Fruit fly (Drosophila melanogaster): ENCODE results near the gene GatA.

Gene GatA

DNA sequence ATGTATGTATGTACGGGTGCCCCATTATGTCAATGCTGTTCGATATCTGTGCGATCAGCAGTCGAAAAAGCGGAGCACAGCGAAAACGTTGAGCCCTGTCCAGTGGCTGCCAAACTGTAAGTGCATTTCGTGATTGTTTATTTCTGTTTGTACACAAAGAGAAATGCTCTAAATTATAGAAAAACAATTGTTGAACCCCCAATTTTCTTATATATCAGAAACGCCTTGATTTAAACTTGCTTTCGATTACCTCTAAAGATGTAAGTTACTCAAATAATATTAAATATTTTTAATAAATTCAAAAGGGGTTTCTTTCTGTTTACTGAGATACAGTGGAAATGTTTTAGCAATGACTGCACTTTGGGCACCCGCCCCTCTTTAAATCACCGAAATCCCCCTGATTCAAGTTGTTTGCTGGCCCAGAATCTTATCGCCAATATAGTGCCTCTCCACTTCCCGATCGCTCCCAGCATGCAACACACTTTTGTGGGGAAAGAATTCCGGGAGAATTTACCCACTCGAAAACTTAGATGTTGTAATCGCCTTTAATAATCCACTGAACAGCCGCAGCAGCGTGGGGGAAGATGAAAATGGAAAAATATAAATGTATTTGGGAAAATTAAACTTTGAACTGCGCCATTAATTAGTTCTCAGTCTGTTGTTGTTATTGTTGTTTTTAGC lies 13.8 kb downstream of the GatA start (continued):
- TF ChIP-seq CG14667 (GFP tag; IDR thresholded peaks at IDR 0.05) = 0 out of 2 replicates have a peak, but pooled peaks have one; percentile 20
- peak; percentile 26 for TF ChIP-seq Asciz (GFP tag; optimal IDR thresholded peaks at IDR 0.05)
- TF ChIP-seq Ssrp (tag; optimal IDR thresholded peaks at IDR 0.05) = peak; percentile 68
- TF ChIP-seq CG10654 (GFP tag; optimal IDR thresholded peaks at IDR 0.05) = no peak
- TF ChIP-seq sob (GFP tag; IDR thresholded peaks at IDR 0.05) = peak; percentile 21; the same call in 1 of the 2 replicates
- no peak for TF ChIP-seq pzg (GFP tag; optimal IDR thresholded peaks at IDR 0.05)
- TF ChIP-seq CG11247 (GFP tag; IDR thresholded peaks at IDR 0.05) = no peak
- TF ChIP-seq amos (GFP tag; IDR thresholded peaks at IDR 0.05; ENCODE audit: partially characterized antibody) = no peak
- TF ChIP-seq B-H2 (GFP tag; optimal IDR thresholded peaks at IDR 0.05) = no peak
- TF ChIP-seq Hr3 (GFP tag; optimal IDR thresholded peaks at IDR 0.05) = peak; percentile 39
- peak; percentile 49 for TF ChIP-seq CG14710 (tag; optimal IDR thresholded peaks at IDR 0.05)
- TF ChIP-seq CG32767 (GFP tag; IDR thresholded peaks at IDR 0.05) = peak; percentile 48; the same call in 1 of the 2 replicates
- peak; percentile 48; the same call in 1 of the 3 replicates for TF ChIP-seq croc (GFP tag; conservative IDR thresholded peaks at IDR 0.05)
- TF ChIP-seq CG15601 (tag; optimal IDR thresholded peaks at IDR 0.05) = peak; percentile 65
- no peak for TF ChIP-seq BtbVII (GFP tag; optimal IDR thresholded peaks at IDR 0.05)
- TF ChIP-seq CG8388 (GFP tag; optimal IDR thresholded peaks at IDR 0.05) = peak; percentile 64
- TF ChIP-seq Sry-β (GFP tag; optimal IDR thresholded peaks at IDR 0.05) = no peak
- TF ChIP-seq gfzf (GFP tag; optimal IDR thresholded peaks at IDR 0.05) = no peak
- TF ChIP-seq pita (GFP tag; optimal IDR thresholded peaks at IDR 0.05) = no peak
- TF ChIP-seq dm (GFP tag; optimal IDR thresholded peaks at IDR 0.05) = no peak
- no peak for TF ChIP-seq Usf (GFP tag; optimal IDR thresholded peaks at IDR 0.05)
- TF ChIP-seq CG17385 (GFP tag; optimal IDR thresholded peaks at IDR 0.05) = peak; percentile 18
- no peak for TF ChIP-seq CG9876 (GFP tag; optimal IDR thresholded peaks at IDR 0.05)
- no peak for TF ChIP-seq pan (optimal IDR thresholded peaks at IDR 0.05)
- peak in 1 of 2 experiments; percentile 71 for TF ChIP-seq pan (GFP tag; optimal IDR thresholded peaks at IDR 0.05 in 1 of 2, IDR thresholded peaks at IDR 0.05 in 1 of 2)
- peak; percentile 13 for TF ChIP-seq ewg (GFP tag; optimal IDR thresholded peaks at IDR 0.05)
- TF ChIP-seq Myb (GFP tag; optimal IDR thresholded peaks at IDR 0.05) = no peak
- peak; percentile 70 for TF ChIP-seq zfh1 (GFP tag; IDR thresholded peaks at IDR 0.05)
- no peak for TF ChIP-seq Poxn (GFP tag; IDR thresholded peaks at IDR 0.05)
- TF ChIP-seq CG31441 (GFP tag; IDR thresholded peaks at IDR 0.05) = peak; percentile 66
- TF ChIP-seq sim (GFP tag; IDR thresholded peaks at IDR 0.05) = peak; percentile 69
- no peak for TF ChIP-seq eve (GFP tag; optimal IDR thresholded peaks at IDR 0.05)
- no peak for TF ChIP-seq Opbp (GFP tag; IDR thresholded peaks at IDR 0.05; ENCODE audit: partially characterized antibody)
- no peak for TF ChIP-seq Lhr (GFP tag; optimal IDR thresholded peaks at IDR 0.05)
- peak; percentile 20 for TF ChIP-seq nerfin-1 (tag; optimal IDR thresholded peaks at IDR 0.05)
- TF ChIP-seq lmd (GFP tag; IDR thresholded peaks at IDR 0.05) = peak; percentile 56
- no peak for TF ChIP-seq YL-1 (GFP tag; optimal IDR thresholded peaks at IDR 0.05)
- TF ChIP-seq CG13287 (GFP tag; IDR thresholded peaks at IDR 0.05; ENCODE audit: partially characterized antibody) = no peak
- TF ChIP-seq CG3281 (GFP tag; optimal IDR thresholded peaks at IDR 0.05) = no peak
- TF ChIP-seq sc (optimal IDR thresholded peaks at IDR 0.05) = no peak
- TF ChIP-seq sc (GFP tag; optimal IDR thresholded peaks at IDR 0.05) = peak; percentile 43
- TF ChIP-seq inv (GFP tag; IDR thresholded peaks at IDR 0.05; ENCODE audit: partially characterized antibody) = no peak
- TF ChIP-seq GATAe (GFP tag; conservative IDR thresholded peaks at IDR 0.05) = no peak
- TF ChIP-seq gro (GFP tag; optimal IDR thresholded peaks at IDR 0.05) = no peak
- no peak for TF ChIP-seq CG10431 (GFP tag; optimal IDR thresholded peaks at IDR 0.05)
- TF ChIP-seq lov (optimal IDR thresholded peaks at IDR 0.05) = no peak
- TF ChIP-seq lov (GFP tag; IDR thresholded peaks at IDR 0.05) = no peak
- TF ChIP-seq CG12219 (GFP tag; optimal IDR thresholded peaks at IDR 0.05) = no peak
- TF ChIP-seq CG7556 (GFP tag; optimal IDR thresholded peaks at IDR 0.05) = peak; percentile 15
- TF ChIP-seq CG14860 (GFP tag; IDR thresholded peaks at IDR 0.05; ENCODE audit: partially characterized antibody) = no peak
